Worm (Caenorhabditis elegans): ENCODE results near the gene srg-42.
"Not testable (repeated sequence)": the region's sequence is repeated elsewhere in the genome, so short reads cannot be mapped to it uniquely, and the experiment has no call there.

DNA sequence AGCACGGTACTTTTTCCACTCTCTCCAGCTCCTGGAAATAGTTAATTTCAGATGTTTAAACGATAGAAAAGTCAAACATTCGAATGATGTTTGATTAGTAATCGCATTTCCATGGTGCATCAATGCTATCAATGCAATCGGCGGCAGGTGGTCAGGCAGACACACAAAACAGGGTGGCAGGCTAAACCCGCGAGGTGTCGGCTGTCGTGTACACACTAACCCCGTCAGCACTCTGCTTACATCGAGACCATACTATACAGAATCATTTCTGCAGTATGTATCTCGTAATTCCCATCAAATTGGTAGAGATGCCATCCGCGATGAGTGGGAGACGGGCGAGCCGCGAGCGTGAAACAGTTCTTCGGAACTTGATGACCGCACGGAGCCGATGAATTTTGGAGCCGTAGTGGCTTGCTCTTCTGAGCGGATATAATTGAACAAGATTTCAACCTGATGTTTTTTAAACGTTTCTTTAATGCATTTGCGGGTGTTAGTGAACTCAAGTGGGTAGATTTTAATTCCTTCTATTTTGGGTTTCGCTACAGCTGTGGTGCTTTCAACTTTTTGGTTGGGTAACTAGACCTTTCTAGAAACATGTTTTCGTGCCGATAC is 19.0 kb upstream of the srg-42 start:
- TF ChIP-seq pha-4 (tag; optimal IDR thresholded peaks at IDR 0.05); lin-35 (GFP tag; optimal IDR thresholded peaks at IDR 0.05); lin-54 (GFP tag; optimal IDR thresholded peaks at IDR 0.05); nhr-120 (GFP tag; IDR thresholded peaks at IDR 0.05); hlh-26 (GFP tag; conservative IDR thresholded peaks at IDR 0.05); C06A6.2 (GFP tag; conservative IDR thresholded peaks at IDR 0.05); akir-1 (GFP tag; optimal IDR thresholded peaks at IDR 0.05): not testable (repeated sequence)
- TF ChIP-seq hmg-1.2 (GFP tag; IDR thresholded peaks at IDR 0.05): peak; percentile 92
- peak; percentile 87 for TF ChIP-seq madf-6 (GFP tag; IDR thresholded peaks at IDR 0.05)
- peak; percentile 43; the same call in 1 of the 2 replicates for TF ChIP-seq aptf-2 (GFP tag; conservative IDR thresholded peaks at IDR 0.05)
- TF ChIP-seq lin-40 (tag; optimal IDR thresholded peaks at IDR 0.05): peak; percentile 8

All from whole organism, young adult.